Worm (Caenorhabditis elegans) whole organism, L4 larva: ENCODE measurements around the gene ZK180.6.

Experiments
- F10B5.3 ChIP-seq: sonication (generic microtip); optimal IDR thresholded peaks from 2 replicates; lab custom pipeline; 2016; ENCODE audit warnings: mild to moderate bottlenecking, missing genetic modification characterization, missing compliant biosample characterization
- F26F4.8 ChIP-seq: fragments of 200-800 bp; sonication (Bioruptor generic); conservative IDR thresholded peaks from 2 replicates; pipeline ENCODE4 v1.3.6; 2022; ENCODE audit warnings: missing genetic modification characterization, missing compliant biosample characterization
- F44E2.7 ChIP-seq: fragments of 200-800 bp; sonication (Bioruptor generic); IDR thresholded peaks from 2 replicates; pipeline ENCODE4 v2.1.2; 2022; ENCODE audit warnings: missing genetic modification characterization, missing compliant biosample characterization
- T20F7.1 ChIP-seq: fragments of 200-800 bp; sonication (Bioruptor generic); optimal IDR thresholded peaks from 2 replicates; lab custom pipeline; 2018; ENCODE audit warnings: mild to moderate bottlenecking, missing genetic modification characterization, missing compliant biosample characterization
- T26A8.4 ChIP-seq: fragments of 200-800 bp; sonication (Bioruptor generic); IDR thresholded peaks from 2 replicates; pipeline ENCODE4 v1.3.6; 2022; ENCODE audit warnings: missing genetic modification characterization, missing compliant biosample characterization
- Y5F2A.4 ChIP-seq: fragments of 200-800 bp; sonication (Bioruptor generic); optimal IDR thresholded peaks from 2 replicates; lab custom pipeline; 2018; ENCODE audit warnings: mild to moderate bottlenecking, missing genetic modification characterization, missing compliant biosample characterization
- ZK546.5 ChIP-seq, 2 experiments: sonication (generic microtip); optimal IDR thresholded peaks; 2 replicates each; lab custom pipeline; 2017; ENCODE audit warnings: missing biosample characterization in 2 of 2, missing genetic modification characterization in 2 of 2
- aly-2 ChIP-seq: sonication (generic microtip); optimal IDR thresholded peaks from 2 replicates; lab custom pipeline; 2018; ENCODE audit warnings: missing biosample characterization, missing genetic modification characterization
- ama-1 ChIP-seq: fragments of 150-350 bp; optimal IDR thresholded peaks from 2 replicates; lab custom pipeline; 2014; ENCODE audit warnings: inconsistent platforms, mixed read lengths
- arid-1 ChIP-seq: fragments of 200-800 bp; sonication (Bioruptor generic); conservative IDR thresholded peaks from 2 replicates; pipeline ENCODE4 v1.3.6; 2022; ENCODE audit warnings: missing genetic modification reagents, missing genetic modification characterization, missing compliant biosample characterization
- ceh-44 ChIP-seq: fragments of 200-800 bp; sonication (Bioruptor generic); IDR thresholded peaks from 2 replicates; pipeline ENCODE4 v1.3.6; 2022; ENCODE audit warnings: missing genetic modification reagents, missing genetic modification characterization, missing compliant biosample characterization
- ceh-62 ChIP-seq: sonication (generic microtip); optimal IDR thresholded peaks from 2 replicates; lab custom pipeline; 2017; ENCODE audit warnings: missing biosample characterization, missing genetic modification characterization
- ctbp-1 ChIP-seq: fragments of 200-800 bp; sonication (Bioruptor generic); IDR thresholded peaks from 2 replicates; pipeline ENCODE4 v1.3.6; 2022; ENCODE audit warnings: missing genetic modification reagents, missing genetic modification characterization, missing compliant biosample characterization
- daf-19 ChIP-seq: fragments of 200-800 bp; sonication (Bioruptor generic); conservative IDR thresholded peaks from 2 replicates; pipeline ENCODE4 v1.3.6; 2022; ENCODE audit warnings: missing genetic modification characterization, missing compliant biosample characterization
- dmd-6 ChIP-seq: fragments of 200-800 bp; sonication (Bioruptor generic); IDR thresholded peaks from 2 replicates; pipeline ENCODE4 v1.3.6; 2022; ENCODE audit warnings: missing genetic modification reagents, missing genetic modification characterization, missing compliant biosample characterization
- dpl-1 ChIP-seq: fragments of 150-350 bp; optimal IDR thresholded peaks from 2 replicates; lab custom pipeline; 2014; ENCODE audit warnings: missing biosample characterization, missing genetic modification reagents, missing genetic modification characterization
- duxl-1 ChIP-seq: sonication (generic microtip); optimal IDR thresholded peaks from 2 replicates; lab custom pipeline; 2016; ENCODE audit warnings: mild to moderate bottlenecking, missing genetic modification characterization, moderate library complexity, missing compliant biosample characterization; ENCODE audit not compliant: poor library complexity
- egl-43 ChIP-seq: fragments of 200-800 bp; sonication (Bioruptor generic); IDR thresholded peaks from 2 replicates; pipeline ENCODE4 v1.3.6; 2022; ENCODE audit warnings: missing genetic modification reagents, missing genetic modification characterization, missing compliant biosample characterization
- gei-8 ChIP-seq: fragments of 200-800 bp; sonication (Bioruptor generic); optimal IDR thresholded peaks from 2 replicates; lab custom pipeline; 2018; ENCODE audit warnings: mild to moderate bottlenecking, missing genetic modification characterization, missing compliant biosample characterization
- hif-1 ChIP-seq, 2 experiments: sonication (generic microtip); optimal IDR thresholded peaks; 2 replicates each; lab custom pipeline; 2016 to 2017; ENCODE audit warnings: missing compliant biosample characterization in 2 of 2, missing genetic modification characterization in 2 of 2, missing genetic modification reagents in 2 of 2, missing genotype in 2 of 2, mild to moderate bottlenecking in 1 of 2
- hlh-11 ChIP-seq: fragments of 200-800 bp; sonication (Bioruptor generic); optimal IDR thresholded peaks from 2 replicates; lab custom pipeline; 2018; ENCODE audit warnings: mild to moderate bottlenecking, missing genetic modification characterization, missing compliant biosample characterization
- jun-1 ChIP-seq: fragments of 150-350 bp; optimal IDR thresholded peaks from 2 replicates; lab custom pipeline; 2014; ENCODE audit warnings: missing biosample characterization, missing genetic modification reagents, missing genetic modification characterization
- lin-15B ChIP-seq: fragments of 150-350 bp; sonication (generic microtip); optimal IDR thresholded peaks from 3 replicates; lab custom pipeline; 2014; ENCODE audit warnings: missing biosample characterization, missing genetic modification characterization
- lin-29 ChIP-seq: fragments of 200-800 bp; sonication (Bioruptor generic); IDR thresholded peaks from 2 replicates; pipeline ENCODE4 v1.3.6; 2022; ENCODE audit warnings: missing genetic modification reagents, missing genetic modification characterization, missing compliant biosample characterization
- lin-38 ChIP-seq: fragments of 200-800 bp; sonication (Bioruptor generic); IDR thresholded peaks from 2 replicates; pipeline ENCODE4 v1.3.6; 2022; ENCODE audit warnings: missing genetic modification reagents, missing genetic modification characterization, missing compliant biosample characterization
- lsy-2 ChIP-seq, 2 experiments: fragments of 150-350 bp in 1 of 2; sonication (generic microtip) in 1 of 2; optimal IDR thresholded peaks; 2 replicates each; lab custom pipeline; 2014 to 2017; ENCODE audit warnings: missing biosample characterization in 2 of 2, missing genetic modification characterization in 2 of 2
- madf-9 ChIP-seq: fragments of 200-800 bp; sonication (Bioruptor generic); conservative IDR thresholded peaks from 2 replicates; pipeline ENCODE4 v1.3.6; 2022; ENCODE audit warnings: missing genetic modification reagents, missing genetic modification characterization, missing compliant biosample characterization
- mes-2 ChIP-seq: sonication (generic microtip); optimal IDR thresholded peaks from 2 replicates; lab custom pipeline; 2016; ENCODE audit warnings: missing genotype, mild to moderate bottlenecking, missing genetic modification characterization, missing compliant biosample characterization; ENCODE audit not compliant: poor library complexity, severe bottlenecking
- mxl-2 ChIP-seq: fragments of 200-800 bp; sonication (Bioruptor generic); conservative IDR thresholded peaks from 2 replicates; pipeline ENCODE4 v1.3.6; 2022; ENCODE audit warnings: missing genetic modification reagents, missing genetic modification characterization, missing compliant biosample characterization
- nhr-10 ChIP-seq: fragments of 150-350 bp; optimal IDR thresholded peaks from 2 replicates; lab custom pipeline; 2014; ENCODE audit warnings: missing biosample characterization, missing genetic modification characterization
- nhr-102 ChIP-seq: sonication (generic microtip); optimal IDR thresholded peaks from 2 replicates; lab custom pipeline; 2016; ENCODE audit warnings: mild to moderate bottlenecking, missing genetic modification characterization, moderate library complexity, missing compliant biosample characterization
- nhr-11 ChIP-seq: fragments of 150-350 bp; optimal IDR thresholded peaks from 2 replicates; lab custom pipeline; 2014; ENCODE audit warnings: missing biosample characterization, missing genetic modification characterization
- nhr-237 ChIP-seq: sonication (generic microtip); optimal IDR thresholded peaks from 2 replicates; lab custom pipeline; 2017; ENCODE audit warnings: missing biosample characterization, missing genetic modification characterization
- nhr-28 ChIP-seq: fragments of 150-350 bp; optimal IDR thresholded peaks from 2 replicates; lab custom pipeline; 2014; ENCODE audit warnings: missing biosample characterization, missing genetic modification characterization
- nhr-41 ChIP-seq: fragments of 200-800 bp; sonication (Bioruptor generic); IDR thresholded peaks from 2 replicates; pipeline ENCODE4 v1.3.6; 2022; ENCODE audit warnings: missing genetic modification reagents, missing genetic modification characterization, missing compliant biosample characterization
- nhr-42 ChIP-seq: fragments of 200-800 bp; sonication (Bioruptor generic); IDR thresholded peaks from 2 replicates; pipeline ENCODE4 v1.3.6; 2022; ENCODE audit warnings: missing genetic modification characterization, missing compliant biosample characterization
- nhr-48 ChIP-seq: sonication (generic microtip); optimal IDR thresholded peaks from 2 replicates; lab custom pipeline; 2016; ENCODE audit warnings: mild to moderate bottlenecking, missing genetic modification characterization, missing compliant biosample characterization
- php-3 ChIP-seq: fragments of 200-800 bp; sonication (Bioruptor generic); IDR thresholded peaks from 2 replicates; pipeline ENCODE4 v1.3.6; 2022; ENCODE audit warnings: missing genetic modification reagents, missing genetic modification characterization, missing compliant biosample characterization
- rbr-2 ChIP-seq: sonication (generic microtip); optimal IDR thresholded peaks from 2 replicates; lab custom pipeline; 2016; ENCODE audit warnings: missing genotype, missing genetic modification characterization, missing compliant biosample characterization
- saeg-2 ChIP-seq: fragments of 200-800 bp; sonication (Bioruptor generic); IDR thresholded peaks from 2 replicates; pipeline ENCODE4 v1.3.6; 2022; ENCODE audit warnings: missing genetic modification reagents, missing genetic modification characterization, missing compliant biosample characterization
- skn-1 ChIP-seq: fragments of 150-350 bp; optimal IDR thresholded peaks from 2 replicates; lab custom pipeline; 2014; ENCODE audit warnings: missing biosample characterization, missing genetic modification characterization
- snpc-4 ChIP-seq: fragments of 150-350 bp; optimal IDR thresholded peaks from 2 replicates; lab custom pipeline; 2014; ENCODE audit warnings: missing biosample characterization, missing genetic modification characterization
- tag-97 ChIP-seq: fragments of 200-800 bp; sonication (Bioruptor generic); IDR thresholded peaks from 2 replicates; pipeline ENCODE4 v1.3.6; 2022; ENCODE audit warnings: missing genetic modification characterization, missing compliant biosample characterization
- tra-1 ChIP-seq: fragments of 200-800 bp; sonication (Bioruptor generic); IDR thresholded peaks from 2 replicates; pipeline ENCODE4 v1.3.6; 2022; ENCODE audit warnings: missing genetic modification reagents, missing genetic modification characterization, missing compliant biosample characterization
- unc-130 ChIP-seq: sonication (generic microtip); optimal IDR thresholded peaks from 2 replicates; lab custom pipeline; 2016; ENCODE audit warnings: missing genetic modification reagents, missing genetic modification characterization, missing compliant biosample characterization
- unc-62 ChIP-seq, 3 experiments: fragments of 150-350 bp in 1 of 3; sonication (generic microtip); optimal IDR thresholded peaks in 2 of 3; peaks in 1 of 3; 1 replicate in 1 of 3; 2 replicates in 2 of 3; lab custom pipeline; 2014 to 2017; ENCODE audit warnings: missing biosample characterization in 3 of 3, missing genetic modification characterization in 3 of 3, missing genetic modification reagents in 3 of 3, missing genotype in 1 of 3
- zag-1 ChIP-seq: fragments of 150-350 bp; optimal IDR thresholded peaks from 2 replicates; lab custom pipeline; 2014; ENCODE audit warnings: missing biosample characterization, missing genetic modification characterization
- zfp-3 ChIP-seq: fragments of 200-800 bp; sonication (Bioruptor generic); conservative IDR thresholded peaks from 2 replicates; pipeline ENCODE4 v1.3.6; 2022; ENCODE audit warnings: missing genetic modification reagents, missing genetic modification characterization, missing compliant biosample characterization
- ztf-11 ChIP-seq: fragments of 150-350 bp; optimal IDR thresholded peaks from 2 replicates; lab custom pipeline; 2014; ENCODE audit warnings: missing biosample characterization, missing genetic modification characterization

The ZK180.6 gene

DNA sequence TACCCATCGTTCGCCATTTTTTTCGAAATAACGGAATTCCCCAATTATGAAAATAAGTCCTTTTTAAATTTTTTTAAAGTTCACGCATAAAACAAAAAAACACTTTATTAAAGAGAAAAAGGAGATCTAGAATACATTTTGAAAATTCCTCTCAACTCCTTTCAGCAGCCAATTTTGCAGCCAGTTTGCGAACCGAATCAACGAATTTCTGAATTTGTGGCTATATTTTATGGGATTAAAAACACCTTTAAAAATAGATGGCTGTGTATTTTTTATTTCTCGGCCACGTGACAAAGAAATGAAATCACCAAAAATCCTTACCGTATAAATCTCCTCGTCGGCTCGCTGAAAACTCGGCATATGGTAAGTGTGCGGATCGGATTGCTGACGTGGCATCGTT, 44.8 kb downstream of the ZK180.6 start, which contains the start of gene M01H9.10:
M01H9.10 (minus strand) TSS at position 101 of the 400 bp plus-strand sequence.
- TF ChIP-seq gei-8, result no peak
- no peak for TF ChIP-seq T20F7.1
- no peak for TF ChIP-seq tag-97 (GFP tag; lab: Robert Waterston, UW)
- TF ChIP-seq ceh-62 (tag; lab: Kevin White, UChicago), result no peak
- TF ChIP-seq zag-1 (tag; lab: Kevin White, UChicago), result no peak
- no peak for TF ChIP-seq lin-38
- no peak for TF ChIP-seq arid-1 (GFP tag; lab: Robert Waterston, UW)
- TF ChIP-seq rbr-2 (tag; lab: Kevin White, UChicago), result no peak
- TF ChIP-seq skn-1, result no peak
- no peak for TF ChIP-seq tra-1 (GFP tag; lab: Robert Waterston, UW)
- no peak for TF ChIP-seq Y5F2A.4 (GFP tag; lab: Kevin White, UChicago)
- no peak for TF ChIP-seq nhr-42 (GFP tag; lab: Robert Waterston, UW)
- no peak for TF ChIP-seq nhr-11 (tag; lab: Kevin White, UChicago)
- TF ChIP-seq daf-19 (GFP tag; lab: Robert Waterston, UW), result no peak
- no peak for TF ChIP-seq zfp-3 (GFP tag; lab: Robert Waterston, UW)
- TF ChIP-seq aly-2 (tag; lab: Kevin White, UChicago), result no peak
- no peak for TF ChIP-seq php-3
- TF ChIP-seq, all 104 proteins: peak for 0

ce11 chrIV:4478612-4479011, 46.2 kb downstream of the ZK180.6 start:
- no peak for TF ChIP-seq nhr-11 (tag; lab: Kevin White, UChicago)
- no peak for TF ChIP-seq dpl-1 (GFP tag; lab: Kevin White, UChicago)
- no peak for TF ChIP-seq lsy-2 (tag; optimal IDR thresholded peaks at IDR 0.05; lab: Kevin White, UChicago)
- TF ChIP-seq saeg-2 (GFP tag; lab: Robert Waterston, UW), result no peak
- TF ChIP-seq ceh-44, result no peak
- TF ChIP-seq arid-1 (GFP tag; lab: Robert Waterston, UW), result no peak
- no peak for TF ChIP-seq duxl-1
- no peak for TF ChIP-seq zfp-3 (GFP tag; lab: Robert Waterston, UW)
- TF ChIP-seq ceh-62 (tag; lab: Kevin White, UChicago), result no peak
- TF ChIP-seq egl-43 (GFP tag; lab: Robert Waterston, UW), result no peak
- TF ChIP-seq F26F4.8 (GFP tag; lab: Robert Waterston, UW), result no peak
- TF ChIP-seq dmd-6 (GFP tag; lab: Robert Waterston, UW), result peak; percentile 47
- TF ChIP-seq hif-1 (tag; optimal IDR thresholded peaks at IDR 0.05; lab: Kevin White, UChicago), result peak in 1 of 2 experiments; percentile 89
- no peak for TF ChIP-seq ctbp-1
- no peak for TF ChIP-seq ama-1 (lab: Kevin White, UChicago)
- TF ChIP-seq nhr-41 (GFP tag; lab: Robert Waterston, UW), result no peak
- no peak for TF ChIP-seq lin-15B (tag; lab: Kevin White, UChicago)
- TF ChIP-seq unc-130 (GFP tag; lab: Kevin White, UChicago), result no peak
- TF ChIP-seq F44E2.7 (GFP tag; lab: Robert Waterston, UW), result no peak
- no peak for TF ChIP-seq lin-38
- TF ChIP-seq snpc-4 (tag; lab: Kevin White, UChicago), result no peak
- no peak for TF ChIP-seq T26A8.4 (GFP tag; lab: Robert Waterston, UW)
- no peak for TF ChIP-seq nhr-102 (tag; lab: Kevin White, UChicago)
- TF ChIP-seq jun-1, result no peak
- no peak for TF ChIP-seq madf-9
- no peak for TF ChIP-seq gei-8
- no peak for TF ChIP-seq mxl-2 (GFP tag; lab: Robert Waterston, UW)
- TF ChIP-seq nhr-48, result peak; percentile 47
- TF ChIP-seq nhr-28 (tag; lab: Kevin White, UChicago), result no peak
- no peak for TF ChIP-seq mes-2 (tag; lab: Kevin White, UChicago)
- peak; percentile 12 for TF ChIP-seq hlh-11 (tag; lab: Kevin White, UChicago)
- TF ChIP-seq F10B5.3 (tag; lab: Kevin White, UChicago), result no peak
- TF ChIP-seq unc-62 (GFP tag; optimal IDR thresholded peaks at IDR 0.05 in 1 of 2; lab: Kevin White, UChicago), result no peak
- no peak for TF ChIP-seq unc-62 (tag; optimal IDR thresholded peaks at IDR 0.05; lab: Kevin White, UChicago)
- TF ChIP-seq lin-29 (GFP tag; lab: Robert Waterston, UW), result no peak
- no peak for TF ChIP-seq nhr-237 (tag; lab: Kevin White, UChicago)
- TF ChIP-seq nhr-10, result no peak
- no peak for TF ChIP-seq ztf-11 (tag; lab: Kevin White, UChicago)
- no peak for TF ChIP-seq ZK546.5 (tag; optimal IDR thresholded peaks at IDR 0.05; lab: Kevin White, UChicago)
